Fruit fly (Drosophila melanogaster) whole organism, embryonic: ENCODE measurements around the gene CG42514.
A peak's percentile ranks its signal among the peaks of the same experiment; 100 is the strongest.

Experiments
- Awh ChIP-seq: fragments of 200-800 bp; sonication (Bioruptor generic); IDR thresholded peaks from 2 replicates; pipeline ENCODE4, ENCODE4 v1.3.6; 2022; ENCODE audit warnings: missing biosample characterization, missing genetic modification characterization
- CG12155 ChIP-seq: fragments of 200-800 bp; sonication (Bioruptor generic); optimal IDR thresholded peaks from 3 replicates; lab custom pipeline; 2016; ENCODE audit warnings: missing biosample characterization, missing genetic modification characterization
- CG14014 ChIP-seq: fragments of 200-800 bp; sonication (Bioruptor generic); IDR thresholded peaks from 2 replicates; pipeline ENCODE4 v1.3.6; 2022; ENCODE audit warnings: missing biosample characterization, missing genetic modification characterization
- CG17359 ChIP-seq: fragments of 200-800 bp; sonication (Bioruptor generic); optimal IDR thresholded peaks from 3 replicates; lab custom pipeline; 2018; ENCODE audit warnings: missing biosample characterization, mild to moderate bottlenecking, missing genetic modification characterization, moderate library complexity
- CG17612 ChIP-seq: fragments of 200-800 bp; sonication (Bioruptor generic); IDR thresholded peaks from 2 replicates; pipeline ENCODE4 v1.3.6; 2022; ENCODE audit warnings: missing biosample characterization, missing genetic modification characterization
- CG2199 ChIP-seq: fragments of 200-800 bp; sonication (Bioruptor generic); IDR thresholded peaks from 3 replicates; pipeline ENCODE4 v1.3.6; 2022; ENCODE audit warnings: missing biosample characterization, missing genetic modification characterization
- CG31441 ChIP-seq: fragments of 200-800 bp; sonication (Bioruptor generic); IDR thresholded peaks from 2 replicates; pipeline ENCODE4 v1.3.6; 2022; ENCODE audit warnings: missing biosample characterization, missing genetic modification characterization
- CG33213 ChIP-seq: fragments of 200-800 bp; sonication (Bioruptor generic); optimal IDR thresholded peaks from 3 replicates; lab custom pipeline; 2016; ENCODE audit warnings: missing biosample characterization, missing genetic modification characterization
- CG3726 ChIP-seq: fragments of 200-800 bp; sonication (Bioruptor generic); IDR thresholded peaks from 3 replicates; pipeline ENCODE4, ENCODE4 v1.3.6; 2022; ENCODE audit warnings: missing biosample characterization, missing genetic modification characterization
- CG7786 ChIP-seq: fragments of 200-800 bp; sonication (Bioruptor generic); optimal IDR thresholded peaks from 2 replicates; lab custom pipeline; 2016; ENCODE audit warnings: missing biosample characterization, missing genetic modification characterization
- CG7963 ChIP-seq: fragments of 200-800 bp; sonication (Bioruptor generic); IDR thresholded peaks from 3 replicates; pipeline ENCODE4 v1.3.6; 2022; ENCODE audit warnings: missing biosample characterization, missing genetic modification characterization; ENCODE audit not compliant: partially characterized antibody
- CG8281 ChIP-seq: fragments of 200-800 bp; sonication (Bioruptor generic); optimal IDR thresholded peaks from 2 replicates; lab custom pipeline; 2018; ENCODE audit warnings: missing biosample characterization, mild to moderate bottlenecking, missing genetic modification characterization, moderate library complexity
- CG8290 ChIP-seq, 3 experiments: fragments of 200-800 bp; sonication (Bioruptor generic); optimal IDR thresholded peaks; 2 replicates each; lab custom pipeline; 2016 to 2019; ENCODE audit warnings: missing biosample characterization in 3 of 3, missing genetic modification characterization in 3 of 3, mild to moderate bottlenecking in 2 of 3, moderate library complexity in 1 of 3
- D ChIP-seq, 2 experiments: fragments of 200-800 bp in 1 of 2; fragments of >200 bp in 1 of 2; sonication (Bioruptor generic) in 1 of 2; optimal IDR thresholded peaks; 2 replicates in 1 of 2; 3 replicates in 1 of 2; lab custom pipeline; 2017; ENCODE audit warnings: mild to moderate bottlenecking in 1 of 2, missing biosample characterization in 1 of 2, missing genetic modification characterization in 1 of 2, missing genetic modification reagents in 1 of 2
- Ets65A ChIP-seq: fragments of 200-800 bp; sonication (Bioruptor generic); peaks from one replicate; lab custom pipeline; 2016; ENCODE audit warnings: missing biosample characterization, missing genetic modification characterization
- Gug ChIP-seq: fragments of 200-800 bp; sonication (Bioruptor generic); IDR thresholded peaks from 4 replicates; pipeline ENCODE4 v1.3.6; 2022; ENCODE audit warnings: missing biosample characterization, missing genetic modification characterization
- HLHmδ ChIP-seq: fragments of 200-800 bp; sonication (Bioruptor generic); optimal IDR thresholded peaks from 2 replicates; lab custom pipeline; 2018; ENCODE audit warnings: missing biosample characterization, mild to moderate bottlenecking, missing genetic modification characterization, moderate library complexity
- Max ChIP-seq: fragments of 200-800 bp; sonication (Bioruptor generic); optimal IDR thresholded peaks from 2 replicates; lab custom pipeline; 2016; ENCODE audit warnings: missing biosample characterization, mild to moderate bottlenecking, missing genetic modification characterization
- Med ChIP-seq: fragments of 200-800 bp; sonication (Bioruptor generic); peaks from one replicate; lab custom pipeline; 2016; ENCODE audit warnings: missing biosample characterization, missing genetic modification characterization, mild to moderate bottlenecking, inconsistent platforms, moderate library complexity
- Nf-YA ChIP-seq: fragments of 200-800 bp; sonication (Bioruptor generic); IDR thresholded peaks from 2 replicates; pipeline ENCODE4 v1.3.6; 2022; ENCODE audit warnings: missing biosample characterization, missing genetic modification characterization
- Opbp ChIP-seq: fragments of 200-800 bp; sonication (Bioruptor generic); IDR thresholded peaks from 3 replicates; pipeline ENCODE4 v1.3.6; 2022; ENCODE audit warnings: missing biosample characterization, missing genetic modification characterization; ENCODE audit not compliant: partially characterized antibody
- Usf ChIP-seq: fragments of 200-800 bp; sonication (Bioruptor generic); optimal IDR thresholded peaks from 2 replicates; lab custom pipeline; 2017; ENCODE audit warnings: missing genotype, missing biosample characterization, missing genetic modification characterization
- YL-1 ChIP-seq: fragments of 200-800 bp; sonication (Bioruptor generic); optimal IDR thresholded peaks from 3 replicates; lab custom pipeline; 2017; ENCODE audit warnings: missing biosample characterization, mild to moderate bottlenecking, missing genetic modification characterization
- abd-A ChIP-seq: fragments of 200-800 bp; sonication (Bioruptor generic); optimal IDR thresholded peaks from 3 replicates; lab custom pipeline; 2019; ENCODE audit warnings: missing biosample characterization, mild to moderate bottlenecking, missing genetic modification characterization, moderate library complexity
- bbx ChIP-seq: fragments of 200-800 bp; sonication (Bioruptor generic); IDR thresholded peaks from 2 replicates; pipeline ENCODE4 v1.3.6; 2022; ENCODE audit warnings: missing biosample characterization, missing genetic modification characterization; ENCODE audit not compliant: partially characterized antibody
- bowl ChIP-seq: fragments of 200-800 bp; sonication (Bioruptor generic); IDR thresholded peaks from 2 replicates; pipeline ENCODE4 v1.3.6; 2022; ENCODE audit warnings: missing biosample characterization, missing genetic modification characterization
- cg ChIP-seq: fragments of 200-800 bp; sonication (Bioruptor generic); optimal IDR thresholded peaks from 3 replicates; lab custom pipeline; 2019; ENCODE audit warnings: missing biosample characterization, mild to moderate bottlenecking, missing genetic modification characterization, moderate library complexity
- chinmo ChIP-seq: fragments of 200-800 bp; sonication (Bioruptor generic); IDR thresholded peaks from 4 replicates; pipeline ENCODE4 v1.3.6; 2022; ENCODE audit warnings: missing biosample characterization, missing genetic modification characterization; ENCODE audit not compliant: partially characterized antibody
- corto ChIP-seq: fragments of 200-800 bp; sonication (Bioruptor generic); optimal IDR thresholded peaks from 2 replicates; lab custom pipeline; 2016; ENCODE audit warnings: missing biosample characterization, mild to moderate bottlenecking, missing genetic modification characterization, moderate library complexity
- esg ChIP-seq: fragments of 200-800 bp; sonication (Bioruptor generic); conservative IDR thresholded peaks from 2 replicates; pipeline ENCODE4 v1.3.6; 2022; ENCODE audit warnings: missing biosample characterization, missing genetic modification characterization
- ham ChIP-seq: fragments of 200-800 bp; sonication (Bioruptor generic); IDR thresholded peaks from 2 replicates; pipeline ENCODE4 v1.3.6; 2022; ENCODE audit warnings: missing biosample characterization, missing genetic modification characterization
- her ChIP-seq: fragments of 200-800 bp; sonication (Bioruptor generic); optimal IDR thresholded peaks from 2 replicates; lab custom pipeline; 2016; ENCODE audit warnings: missing biosample characterization, missing genetic modification characterization
- kah ChIP-seq: fragments of 200-800 bp; sonication (Bioruptor generic); optimal IDR thresholded peaks from 2 replicates; lab custom pipeline; 2018; ENCODE audit warnings: missing biosample characterization, mild to moderate bottlenecking, missing genetic modification characterization
- kni ChIP-seq: fragments of 200-800 bp; sonication (Bioruptor generic); optimal IDR thresholded peaks from 3 replicates; lab custom pipeline; 2017; ENCODE audit warnings: mild to moderate bottlenecking, missing biosample characterization, missing genetic modification reagents, missing genetic modification characterization
- lmd ChIP-seq: fragments of 200-800 bp; sonication (Bioruptor generic); IDR thresholded peaks from 2 replicates; pipeline ENCODE4 v1.3.6; 2022; ENCODE audit warnings: missing biosample characterization, missing genetic modification characterization
- nom ChIP-seq: fragments of 200-800 bp; sonication (Bioruptor generic); optimal IDR thresholded peaks from 2 replicates; lab custom pipeline; 2017; ENCODE audit warnings: missing biosample characterization, missing genetic modification characterization, mild to moderate bottlenecking, moderate library complexity, missing genetic modification reagents
- pros ChIP-seq: fragments of 200-800 bp; sonication (Bioruptor generic); optimal IDR thresholded peaks from 3 replicates; lab custom pipeline; 2019; ENCODE audit warnings: missing biosample characterization, mild to moderate bottlenecking, missing genetic modification characterization, moderate library complexity
- run ChIP-seq: fragments of 200-800 bp; sonication (Bioruptor generic); optimal IDR thresholded peaks from 3 replicates; lab custom pipeline; 2018; ENCODE audit warnings: missing biosample characterization, mild to moderate bottlenecking, missing genetic modification characterization
- scrt ChIP-seq: fragments of 200-800 bp; sonication (Bioruptor generic); optimal IDR thresholded peaks from 2 replicates; lab custom pipeline; 2018; ENCODE audit warnings: missing biosample characterization, mild to moderate bottlenecking, missing genetic modification characterization, moderate library complexity
- sob ChIP-seq: fragments of 200-800 bp; sonication (Bioruptor generic); IDR thresholded peaks from 2 replicates; pipeline ENCODE4 v1.3.6; 2022; ENCODE audit warnings: missing biosample characterization, missing genetic modification characterization
- twi ChIP-seq: fragments of 200-800 bp; optimal IDR thresholded peaks from 2 replicates; lab custom pipeline; 2019; ENCODE audit warnings: missing biosample characterization, mild to moderate bottlenecking, missing genetic modification characterization, moderate library complexity
- unc-4 ChIP-seq: fragments of 200-800 bp; sonication (Bioruptor generic); IDR thresholded peaks from 2 replicates; pipeline ENCODE4 v1.3.6; 2022; ENCODE audit warnings: missing biosample characterization, missing genetic modification characterization; ENCODE audit not compliant: partially characterized antibody
- z ChIP-seq: fragments of 200-800 bp; sonication (Bioruptor generic); IDR thresholded peaks from 3 replicates; pipeline ENCODE4 v1.3.6; 2022; ENCODE audit warnings: missing biosample characterization, missing genetic modification characterization
- zen ChIP-seq: fragments of 200-800 bp; sonication (Bioruptor generic); optimal IDR thresholded peaks from 3 replicates; lab custom pipeline; 2018; ENCODE audit warnings: missing biosample characterization, mild to moderate bottlenecking, missing genetic modification characterization, moderate library complexity

The CG42514 gene

DNA sequence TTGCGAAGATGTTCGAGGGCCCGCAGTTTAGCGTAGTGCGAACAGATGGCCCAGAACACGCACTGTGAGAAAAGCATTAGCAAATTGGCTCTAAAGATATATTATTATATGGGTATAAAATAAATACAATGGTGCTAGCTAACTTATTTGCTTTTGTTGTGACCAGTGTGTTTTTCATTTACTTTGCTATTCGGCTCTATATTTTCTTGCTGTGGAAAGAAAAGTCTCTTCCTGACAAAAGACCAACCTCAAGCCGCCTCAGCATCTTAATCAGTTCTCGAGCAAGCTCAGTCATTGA lies 5.5 kb downstream of the CG42514 start (continued):
- TF ChIP-seq kah (GFP tag; lab: Kevin White, UChicago) (no peak), YL-1 (GFP tag; lab: Kevin White, UChicago) (no peak), bbx (GFP tag; lab: Robert Waterston, UW) (no peak), CG7963 (GFP tag; lab: Robert Waterston, UW) (no peak), Usf (GFP tag; lab: Kevin White, UChicago) (no peak), CG31441 (GFP tag; lab: Robert Waterston, UW) (no peak), corto (GFP tag; lab: Kevin White, UChicago) (peak; percentile 47), Gug (GFP tag; lab: Robert Waterston, UW) (no peak), nom (GFP tag; lab: Kevin White, UChicago) (peak; percentile 56)
- TF ChIP-seq, all 482 proteins: peak for 9

DNA sequence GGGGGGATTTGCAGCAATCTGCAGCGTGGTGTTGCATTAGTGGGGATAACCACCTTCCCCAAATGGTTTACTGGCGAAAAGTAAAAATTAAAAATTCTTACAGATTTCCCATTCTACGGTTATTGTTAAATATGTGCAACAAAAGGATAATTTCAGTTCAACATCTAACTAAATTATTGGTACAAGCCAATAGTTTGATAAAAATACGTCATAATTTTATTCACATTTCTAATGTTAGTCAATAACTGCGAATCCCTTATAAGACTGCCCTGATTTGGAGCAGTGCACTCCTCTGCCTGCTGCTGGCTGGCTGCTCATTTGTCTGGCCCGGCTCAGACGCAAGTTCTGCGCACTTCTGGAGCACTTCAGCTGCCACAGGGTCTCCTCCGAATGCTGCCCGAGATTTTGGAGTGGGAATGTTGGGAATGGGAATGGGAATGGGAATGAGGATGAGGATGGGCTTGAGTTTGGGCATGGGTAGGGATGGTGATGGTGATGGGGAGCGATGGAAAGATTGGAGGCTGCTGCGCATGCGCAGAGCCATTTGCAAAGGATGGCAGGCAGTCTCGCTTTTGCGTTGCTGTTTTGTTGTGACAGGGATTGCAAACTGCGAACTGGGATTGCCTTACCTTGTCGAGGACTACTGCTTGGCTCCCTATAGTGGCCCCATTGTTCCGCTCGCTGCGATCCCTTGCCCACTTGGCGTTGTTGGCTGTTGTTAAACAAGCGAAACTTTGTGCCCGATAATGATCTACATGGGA lies 6.0 kb downstream of the CG42514 start:
- no peak for TF ChIP-seq CG33213 (GFP tag; lab: Kevin White, UChicago)
- peak; percentile 42 for TF ChIP-seq corto (GFP tag; lab: Kevin White, UChicago)
- TF ChIP-seq Med (GFP tag; lab: Kevin White, UChicago), result peak; percentile 42
- TF ChIP-seq cg (GFP tag; lab: Kevin White, UChicago), result no peak
- TF ChIP-seq Ets65A, result peak; percentile 50
- TF ChIP-seq D (optimal IDR thresholded peaks at IDR 0.05; lab: Kevin White, UChicago), result peak; percentile 53
- no peak for TF ChIP-seq D (GFP tag; optimal IDR thresholded peaks at IDR 0.05; lab: Kevin White, UChicago)

DNA sequence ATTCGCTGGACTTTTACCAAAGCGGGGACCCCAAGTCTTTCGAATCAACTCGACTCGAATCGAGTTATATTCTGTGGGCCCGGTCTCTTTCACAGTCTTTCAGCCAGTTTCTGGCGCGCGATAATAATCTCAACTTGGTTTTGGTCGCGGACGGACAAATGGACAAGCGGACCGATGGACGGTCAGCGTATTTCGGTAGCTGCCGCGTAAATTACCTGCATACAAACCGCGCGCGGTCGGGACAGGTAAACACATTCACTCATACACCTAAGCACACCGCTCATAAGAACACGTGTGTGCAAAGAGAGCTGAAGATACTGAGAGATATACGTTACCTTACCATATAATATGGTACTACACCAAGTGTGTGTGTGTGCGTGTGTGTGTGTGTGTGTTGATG lies 6.8 kb downstream of the CG42514 start:
- TF ChIP-seq CG17359 (tag; lab: Kevin White, UChicago) (no peak), Awh (GFP tag; lab: Robert Waterston, UW) (no peak), scrt (GFP tag; lab: Kevin White, UChicago) (no peak), CG7786 (GFP tag; lab: Kevin White, UChicago) (no peak), CG12155 (GFP tag; lab: Kevin White, UChicago) (no peak), unc-4 (GFP tag; lab: Robert Waterston, UW) (no peak), chinmo (GFP tag; lab: Robert Waterston, UW) (peak; percentile 91), Max (no peak), lmd (GFP tag; lab: Robert Waterston, UW) (0 out of 2 replicates have a peak, but pooled peaks have one; percentile 1), HLHmδ (GFP tag; lab: Kevin White, UChicago) (peak; percentile 51), CG2199 (GFP tag; lab: Robert Waterston, UW) (0 out of 3 replicates have a peak, but pooled peaks have one; percentile 54), run (tag; lab: Kevin White, UChicago) (peak; percentile 75), ham (GFP tag; lab: Robert Waterston, UW) (no peak), zen (peak; percentile 71), sob (GFP tag; lab: Robert Waterston, UW) (peak; percentile 40), CG8281 (tag; lab: Kevin White, UChicago) (peak; percentile 71), her (GFP tag; lab: Kevin White, UChicago) (no peak), twi (tag; lab: Kevin White, UChicago) (peak; percentile 2), CG14014 (GFP tag; lab: Robert Waterston, UW) (0 out of 2 replicates have a peak, but pooled peaks have one; percentile 28), pros (GFP tag; lab: Kevin White, UChicago) (peak; percentile 18), kni (GFP tag; lab: Kevin White, UChicago) (peak; percentile 81), CG8290 (GFP tag; optimal IDR thresholded peaks at IDR 0.05; lab: Kevin White, UChicago) (no peak), CG8290 (tag; optimal IDR thresholded peaks at IDR 0.05; lab: Kevin White, UChicago) (no peak), bowl (GFP tag; lab: Robert Waterston, UW) (peak; percentile 83; the same call in 1 of the 2 replicates), cg (GFP tag; lab: Kevin White, UChicago) (peak; percentile 82), Nf-YA (GFP tag; lab: Robert Waterston, UW) (peak; percentile 19; the same call in 1 of the 2 replicates), CG17612 (GFP tag; lab: Robert Waterston, UW) (no peak), abd-A (tag; lab: Kevin White, UChicago) (peak; percentile 37), esg (GFP tag; lab: Robert Waterston, UW) (no peak), CG3726 (no peak), Opbp (GFP tag; lab: Robert Waterston, UW) (0 out of 3 replicates have a peak, but pooled peaks have one; percentile 19), Med (GFP tag; lab: Kevin White, UChicago) (peak; percentile 21), z (peak; percentile 81; the same call in 2 of the 3 replicates)
